Worm (Caenorhabditis elegans): ENCODE results near the gene myo-3.

The myo-3 gene

ce11 chrV:12244980-12245742 lies 11.0 kb upstream of the myo-3 start, which contains the start of the genes T04H1.13, slfl-5 and rad-50:
Gene T04H1.13 (minus strand): TSS chrV:12245030.
Gene slfl-5 (minus strand): TSS chrV:12245044.
Gene rad-50 (plus strand): TSS chrV:12245646.
- TF ChIP-seq B0310.2 (tag; optimal IDR thresholded peaks at IDR 0.05) (no peak), pes-1 (GFP tag; IDR thresholded peaks at IDR 0.05) (no peak), ets-7 (tag; optimal IDR thresholded peaks at IDR 0.05) (no peak), sea-1 (GFP tag; conservative IDR thresholded peaks at IDR 0.05) (no peak), aly-1 (tag; optimal IDR thresholded peaks at IDR 0.05) (no peak), hmbx-1 (tag; optimal IDR thresholded peaks at IDR 0.05) (no peak), scrt-1 (GFP tag; IDR thresholded peaks at IDR 0.05) (no peak), tra-4 (tag; optimal IDR thresholded peaks at IDR 0.05) (no peak), tbx-11 (GFP tag; IDR thresholded peaks at IDR 0.05) (no peak), ama-1 (optimal IDR thresholded peaks at IDR 0.05) (no peak), tbx-37 (GFP tag; conservative IDR thresholded peaks at IDR 0.05) (no peak), ceh-13 (GFP tag; optimal IDR thresholded peaks at IDR 0.05) (no peak)

DNA sequence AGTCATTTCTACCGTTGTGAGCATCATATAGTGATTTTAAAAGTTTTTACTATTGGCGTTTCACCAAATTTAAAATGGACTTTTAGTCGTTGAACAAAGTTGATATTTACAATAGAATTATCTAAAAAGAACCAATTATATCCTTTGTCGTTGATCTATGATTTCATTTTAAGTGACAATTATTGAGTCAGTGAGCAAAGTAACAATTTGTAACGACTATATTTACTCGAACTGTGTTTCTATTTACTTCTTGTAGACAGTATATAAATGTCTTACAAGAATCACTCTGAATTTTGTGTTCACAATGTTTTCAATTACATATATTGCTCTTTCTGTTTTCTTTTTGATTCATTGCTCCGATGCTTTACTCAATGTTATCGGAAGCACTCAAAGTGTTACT lies 7.0 kb upstream of the myo-3 start, which contains the start of gene ttr-22:
TSS of gene ttr-22 (plus strand) at position 301 of the 400 bp plus-strand sequence.
- TF ChIP-seq scrt-1 (GFP tag; IDR thresholded peaks at IDR 0.05) (no peak), tbx-37 (GFP tag; conservative IDR thresholded peaks at IDR 0.05) (no peak), ceh-36 (tag; optimal IDR thresholded peaks at IDR 0.05) (no peak), flt-1 (GFP tag; IDR thresholded peaks at IDR 0.05) (no peak), hnd-1 (tag; optimal IDR thresholded peaks at IDR 0.05) (no peak), tbx-11 (GFP tag; IDR thresholded peaks at IDR 0.05) (no peak), hmg-4 (GFP tag; optimal IDR thresholded peaks at IDR 0.05) (no peak), sea-1 (GFP tag; conservative IDR thresholded peaks at IDR 0.05) (no peak)

ce11 chrV:12235502-12235901 lies 1.4 kb upstream of the myo-3 start:
- TF ChIP-seq ets-7 (tag; optimal IDR thresholded peaks at IDR 0.05) (no peak), F13C5.2 (tag; optimal IDR thresholded peaks at IDR 0.05) (no peak), aly-1 (tag; optimal IDR thresholded peaks at IDR 0.05) (no peak), ceh-36 (tag; optimal IDR thresholded peaks at IDR 0.05) (no peak), B0310.2 (tag; optimal IDR thresholded peaks at IDR 0.05) (no peak), scrt-1 (GFP tag; IDR thresholded peaks at IDR 0.05) (no peak), tbx-11 (GFP tag; IDR thresholded peaks at IDR 0.05) (no peak), sea-1 (GFP tag; conservative IDR thresholded peaks at IDR 0.05) (no peak), tbx-37 (GFP tag; conservative IDR thresholded peaks at IDR 0.05) (no peak), tra-4 (tag; optimal IDR thresholded peaks at IDR 0.05) (no peak), hmbx-1 (tag; optimal IDR thresholded peaks at IDR 0.05) (no peak), pes-1 (GFP tag; IDR thresholded peaks at IDR 0.05) (no peak), ama-1 (optimal IDR thresholded peaks at IDR 0.05) (no peak), ceh-13 (GFP tag; optimal IDR thresholded peaks at IDR 0.05) (no peak), flt-1 (GFP tag; IDR thresholded peaks at IDR 0.05) (no peak), hnd-1 (tag; optimal IDR thresholded peaks at IDR 0.05) (no peak), hmg-4 (GFP tag; optimal IDR thresholded peaks at IDR 0.05) (no peak)

DNA sequence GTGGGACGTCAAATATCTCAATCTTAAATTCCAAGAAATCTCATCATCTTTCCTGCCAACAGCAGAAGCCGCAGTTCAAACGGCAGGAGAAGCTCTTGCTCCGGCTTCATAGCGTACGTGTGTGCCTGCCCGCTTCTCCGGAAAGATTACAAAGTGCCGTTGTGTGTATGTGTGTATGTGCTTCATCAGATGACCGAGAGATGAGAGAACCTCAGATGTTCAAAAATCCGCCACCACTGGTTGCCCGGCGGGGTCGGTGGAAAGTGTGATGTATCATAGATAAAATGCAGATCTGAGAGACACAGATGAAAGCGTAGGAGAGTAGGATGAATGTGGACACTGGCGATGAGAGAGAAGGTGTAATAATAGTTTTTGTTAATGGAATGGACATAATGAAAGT lies 718 bp downstream of the myo-3 start:
- no peak for TF ChIP-seq ceh-36 (tag; optimal IDR thresholded peaks at IDR 0.05)
- TF ChIP-seq pes-1 (GFP tag; IDR thresholded peaks at IDR 0.05) = no peak
- no peak for TF ChIP-seq ceh-13 (GFP tag; optimal IDR thresholded peaks at IDR 0.05)
- TF ChIP-seq scrt-1 (GFP tag; IDR thresholded peaks at IDR 0.05) = no peak
- TF ChIP-seq flt-1 (GFP tag; IDR thresholded peaks at IDR 0.05) = no peak
- no peak for TF ChIP-seq sea-1 (GFP tag; conservative IDR thresholded peaks at IDR 0.05)
- no peak for TF ChIP-seq hnd-1 (tag; optimal IDR thresholded peaks at IDR 0.05)
- TF ChIP-seq tra-4 (tag; optimal IDR thresholded peaks at IDR 0.05) = no peak
- no peak for TF ChIP-seq tbx-11 (GFP tag; IDR thresholded peaks at IDR 0.05)

- no peak for TF ChIP-seq tbx-37 (GFP tag; conservative IDR thresholded peaks at IDR 0.05)
- no peak for TF ChIP-seq ets-7 (tag; optimal IDR thresholded peaks at IDR 0.05)
- TF ChIP-seq tbx-11 (GFP tag; IDR thresholded peaks at IDR 0.05) = no peak
- no peak for TF ChIP-seq hnd-1 (tag; optimal IDR thresholded peaks at IDR 0.05)
Measured at ce11 chrV:12213027-12213426, 21.1 kb downstream of the myo-3 start, which contains the start of gene vab-8. Gene vab-8 (plus strand): TSS chrV:12213327.

ce11 chrV:12211090-12211489 lies 23.1 kb downstream of the myo-3 start:
- TF ChIP-seq ceh-13 (GFP tag; optimal IDR thresholded peaks at IDR 0.05) = no peak
- TF ChIP-seq hnd-1 (tag; optimal IDR thresholded peaks at IDR 0.05) = no peak
- no peak for TF ChIP-seq hmg-4 (GFP tag; optimal IDR thresholded peaks at IDR 0.05)

- TF ChIP-seq ets-7 (tag; optimal IDR thresholded peaks at IDR 0.05) (no peak), ceh-13 (GFP tag; optimal IDR thresholded peaks at IDR 0.05) (no peak), flt-1 (GFP tag; IDR thresholded peaks at IDR 0.05) (no peak), hmg-4 (GFP tag; optimal IDR thresholded peaks at IDR 0.05) (no peak), ama-1 (optimal IDR thresholded peaks at IDR 0.05) (no peak), tra-4 (tag; optimal IDR thresholded peaks at IDR 0.05) (no peak), scrt-1 (GFP tag; IDR thresholded peaks at IDR 0.05) (no peak)
Measured at ce11 chrV:12209951-12210350, 24.2 kb downstream of the myo-3 start.

ce11 chrV:12208678-12209077 lies 25.5 kb downstream of the myo-3 start:
- TF ChIP-seq hnd-1 (tag; optimal IDR thresholded peaks at IDR 0.05) (no peak), aly-1 (tag; optimal IDR thresholded peaks at IDR 0.05) (no peak), ceh-13 (GFP tag; optimal IDR thresholded peaks at IDR 0.05) (no peak), hmg-4 (GFP tag; optimal IDR thresholded peaks at IDR 0.05) (no peak), ama-1 (optimal IDR thresholded peaks at IDR 0.05) (no peak), hmbx-1 (tag; optimal IDR thresholded peaks at IDR 0.05) (no peak), ets-7 (tag; optimal IDR thresholded peaks at IDR 0.05) (no peak), B0310.2 (tag; optimal IDR thresholded peaks at IDR 0.05) (no peak), F13C5.2 (tag; optimal IDR thresholded peaks at IDR 0.05) (no peak), tra-4 (tag; optimal IDR thresholded peaks at IDR 0.05) (no peak), ceh-36 (tag; optimal IDR thresholded peaks at IDR 0.05) (no peak), sea-1 (GFP tag; conservative IDR thresholded peaks at IDR 0.05) (no peak), tbx-11 (GFP tag; IDR thresholded peaks at IDR 0.05) (no peak)

Data from whole organism, early embryonic.